Fruit fly (Drosophila melanogaster) whole organism, wandering third instar larva: Measurements from ENCODE around the gene CG32109.

Experiments
- Abd-B ChIP-seq: fragments of >200 bp; optimal IDR thresholded peaks from 2 replicates; lab custom pipeline; 2017; ENCODE audit warnings: missing biosample characterization, missing genetic modification characterization
- CG32264 ChIP-seq: fragments of 200-800 bp; sonication (Bioruptor generic); optimal IDR thresholded peaks from 2 replicates; lab custom pipeline; 2016; ENCODE audit warnings: missing biosample characterization, missing genetic modification characterization
- Dfd ChIP-seq: fragments of >200 bp; optimal IDR thresholded peaks from 2 replicates; lab custom pipeline; 2017; ENCODE audit warnings: missing biosample characterization, missing genetic modification characterization
- Dif ChIP-seq: fragments of 200-275, 200-300 bp; sonication (Bioruptor generic); optimal IDR thresholded peaks from 2 replicates; lab custom pipeline; 2018; ENCODE audit warnings: missing biosample characterization, missing genetic modification characterization; ENCODE audit not compliant: partially characterized antibody
- GATAd ChIP-seq: sonication (Bioruptor generic); optimal IDR thresholded peaks from 2 replicates; lab custom pipeline; 2016; ENCODE audit warnings: missing biosample characterization, missing genetic modification characterization
- HLH106 ChIP-seq: fragments of 200-800 bp; optimal IDR thresholded peaks from 3 replicates; lab custom pipeline; 2019; ENCODE audit warnings: missing biosample characterization, mild to moderate bottlenecking, missing genetic modification characterization, moderate library complexity
- Hr78 ChIP-seq: fragments of >200 bp; optimal IDR thresholded peaks from 2 replicates; lab custom pipeline; 2017; ENCODE audit warnings: missing biosample characterization, missing genetic modification characterization
- Hr83 ChIP-seq: fragments of 200-300 bp; sonication (Bioruptor generic); optimal IDR thresholded peaks from 2 replicates; lab custom pipeline; 2016; ENCODE audit warnings: missing biosample characterization, mild to moderate bottlenecking, missing genetic modification characterization, moderate library complexity; ENCODE audit not compliant: poor library complexity, severe bottlenecking
- Jra ChIP-seq: sonication (Bioruptor generic); optimal IDR thresholded peaks from 2 replicates; lab custom pipeline; 2016; ENCODE audit warnings: missing biosample characterization, missing genetic modification characterization
- N ChIP-seq: fragments of >200 bp; optimal IDR thresholded peaks from 2 replicates; lab custom pipeline; 2018; ENCODE audit warnings: missing biosample characterization, missing external identifiers, missing genetic modification characterization
- OdsH ChIP-seq: fragments of 200-800 bp; sonication (Bioruptor generic); optimal IDR thresholded peaks from 2 replicates; lab custom pipeline; 2016; ENCODE audit warnings: missing biosample characterization, mild to moderate bottlenecking, missing genetic modification characterization
- Rel ChIP-seq, 2 experiments: fragments of 200-800 bp; sonication (Bioruptor generic) in 1 of 2; optimal IDR thresholded peaks; 2 replicates in 1 of 2; 3 replicates in 1 of 2; lab custom pipeline; 2016 to 2019; ENCODE audit warnings: mild to moderate bottlenecking in 2 of 2, missing biosample characterization in 2 of 2, missing genetic modification characterization in 2 of 2, moderate library complexity in 1 of 2
- Sp1 ChIP-seq: fragments of 200-800 bp; sonication (Bioruptor generic); optimal IDR thresholded peaks from 3 replicates; lab custom pipeline; 2019; ENCODE audit warnings: missing biosample characterization, mild to moderate bottlenecking, missing genetic modification characterization, moderate library complexity
- Vsx2 ChIP-seq: fragments of 200-300, 225-300 bp; sonication (Bioruptor generic); optimal IDR thresholded peaks from 2 replicates; lab custom pipeline; 2018; ENCODE audit warnings: missing biosample characterization, missing genetic modification characterization; ENCODE audit not compliant: partially characterized antibody
- br ChIP-seq: fragments of 200-800 bp; sonication (Bioruptor generic); optimal IDR thresholded peaks from 2 replicates; lab custom pipeline; 2016; ENCODE audit warnings: missing biosample characterization, missing genetic modification characterization
- brk ChIP-seq: fragments of 200-800 bp; sonication (Bioruptor generic); optimal IDR thresholded peaks from 2 replicates; lab custom pipeline; 2016; ENCODE audit warnings: missing biosample characterization, mild to moderate bottlenecking, missing genetic modification characterization
- dl ChIP-seq, 2 experiments: fragments of 175-275, 200-275 bp in 1 of 2; fragments of 200-275 bp in 1 of 2; sonication (Bioruptor generic); optimal IDR thresholded peaks; lab custom pipeline; 2018; ENCODE audit warnings: mild to moderate bottlenecking in 2 of 2, missing biosample characterization in 2 of 2, missing genetic modification characterization in 2 of 2, moderate library complexity in 2 of 2; ENCODE audit not compliant: partially characterized antibody in 2 of 2, insufficient read depth in 1 of 2
- dmrt93B ChIP-seq: fragments of 200-800 bp; sonication (Bioruptor generic); optimal IDR thresholded peaks from 2 replicates; lab custom pipeline; 2018; ENCODE audit warnings: missing biosample characterization, mild to moderate bottlenecking, missing genetic modification characterization
- ey ChIP-seq: fragments of 200-800 bp; sonication (Bioruptor generic); optimal IDR thresholded peaks from 2 replicates; lab custom pipeline; 2016; ENCODE audit warnings: missing biosample characterization, missing genetic modification characterization
- foxo ChIP-seq, 2 experiments: fragments of 200-800 bp; sonication (Bioruptor generic); optimal IDR thresholded peaks; 2 replicates in 1 of 2; 3 replicates in 1 of 2; lab custom pipeline; 2016 to 2017; ENCODE audit warnings: missing biosample characterization in 2 of 2, missing genetic modification characterization in 2 of 2
- fru ChIP-seq: fragments of 200-800 bp; sonication (Bioruptor generic); optimal IDR thresholded peaks from 3 replicates; lab custom pipeline; 2016; ENCODE audit warnings: missing biosample characterization, mild to moderate bottlenecking, missing genetic modification characterization
- jim ChIP-seq: fragments of 175-275, 200-325 bp; sonication (Bioruptor generic); optimal IDR thresholded peaks from 2 replicates; lab custom pipeline; 2016; ENCODE audit warnings: missing biosample characterization, mild to moderate bottlenecking, missing genetic modification characterization
- psq ChIP-seq: fragments of 200-800 bp; sonication (Bioruptor generic); optimal IDR thresholded peaks from 3 replicates; lab custom pipeline; 2017; ENCODE audit warnings: missing biosample characterization, mild to moderate bottlenecking, missing genetic modification characterization, moderate library complexity
- rgr ChIP-seq: fragments of 200-800 bp; sonication (Bioruptor generic); optimal IDR thresholded peaks from 3 replicates; lab custom pipeline; 2016; ENCODE audit warnings: missing biosample characterization, mild to moderate bottlenecking, missing genetic modification characterization
- sage ChIP-seq: fragments of 200-800 bp; sonication (Bioruptor generic); optimal IDR thresholded peaks from 2 replicates; lab custom pipeline; 2016; ENCODE audit warnings: missing biosample characterization, mild to moderate bottlenecking, missing genetic modification characterization
- sv ChIP-seq: fragments of 200-800 bp; sonication (Bioruptor generic); optimal IDR thresholded peaks from 3 replicates; lab custom pipeline; 2016; ENCODE audit warnings: missing biosample characterization, missing genetic modification characterization
- tai ChIP-seq: sonication (Bioruptor generic); optimal IDR thresholded peaks from 2 replicates; lab custom pipeline; 2016; ENCODE audit warnings: missing biosample characterization, missing genetic modification characterization
- woc ChIP-seq: sonication (Bioruptor generic); optimal IDR thresholded peaks from 2 replicates; lab custom pipeline; 2016; ENCODE audit warnings: missing biosample characterization, mild to moderate bottlenecking, missing genetic modification characterization

The CG32109 gene

dm6 chr3L:12711418-12711817, 33.7 kb upstream of the CG32109 start:
- TF ChIP-seq Abd-B (GFP tag; lab: Kevin White, UChicago) (no peak), brk (GFP tag; lab: Kevin White, UChicago) (no peak), GATAd (GFP tag; lab: Kevin White, UChicago) (no peak), tai (GFP tag; lab: Kevin White, UChicago) (no peak)

DNA sequence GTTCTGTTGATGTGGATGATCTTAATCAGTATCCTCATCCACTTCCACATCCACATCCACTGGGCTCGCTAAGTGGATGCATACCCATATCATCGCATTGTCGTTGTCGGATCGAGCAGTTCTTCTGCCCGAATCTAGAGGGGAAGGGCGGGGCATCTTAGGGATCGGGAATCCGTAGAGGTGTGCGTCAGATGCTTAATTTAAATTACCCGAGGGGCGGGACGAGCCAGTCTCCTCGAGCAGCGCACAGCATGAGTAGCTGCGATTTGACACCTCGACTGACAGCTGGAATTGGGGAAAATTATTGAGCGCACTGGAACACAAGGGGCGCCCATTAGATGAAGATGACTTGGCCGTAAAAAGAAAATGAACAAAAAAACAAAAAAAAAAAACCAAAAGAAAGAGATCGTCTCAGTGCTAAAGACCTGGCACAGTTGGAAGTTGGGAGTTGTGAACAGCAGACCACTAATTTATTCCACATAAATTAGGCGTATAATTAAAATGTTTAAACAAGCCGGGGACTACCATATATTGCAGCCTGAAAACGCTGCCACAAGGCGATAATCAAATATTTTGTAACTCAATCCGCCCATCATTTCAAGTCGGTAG, 30.5 kb upstream of the CG32109 start:
- TF ChIP-seq Dif (GFP tag; lab: Kevin White, UChicago), result no peak
- no peak for TF ChIP-seq CG32264 (GFP tag; lab: Kevin White, UChicago)
- TF ChIP-seq jim (GFP tag; lab: Kevin White, UChicago), result no peak
- no peak for TF ChIP-seq woc
- TF ChIP-seq Dfd (GFP tag; lab: Kevin White, UChicago), result no peak
- no peak for TF ChIP-seq dl (GFP tag; optimal IDR thresholded peaks at IDR 0.05; lab: Kevin White, UChicago; ENCODE audit: insufficient read depth in 1 of 2, partially characterized antibody in 2 of 2)
- TF ChIP-seq rgr (GFP tag; lab: Kevin White, UChicago), result no peak
- TF ChIP-seq Jra, result no peak
- TF ChIP-seq Abd-B (GFP tag; lab: Kevin White, UChicago), result no peak
- TF ChIP-seq Hr78 (GFP tag; lab: Kevin White, UChicago), result no peak
- TF ChIP-seq fru (GFP tag; lab: Kevin White, UChicago), result no peak
- TF ChIP-seq GATAd (GFP tag; lab: Kevin White, UChicago), result no peak
- no peak for TF ChIP-seq OdsH (GFP tag; lab: Kevin White, UChicago)
- no peak for TF ChIP-seq Vsx2 (GFP tag; lab: Kevin White, UChicago)
- TF ChIP-seq dmrt93B (GFP tag; lab: Kevin White, UChicago), result no peak
- no peak for TF ChIP-seq Hr83
- no peak for TF ChIP-seq tai (GFP tag; lab: Kevin White, UChicago)

- TF ChIP-seq Vsx2 (GFP tag; lab: Kevin White, UChicago) (no peak), CG32264 (GFP tag; lab: Kevin White, UChicago) (no peak), foxo (GFP tag; optimal IDR thresholded peaks at IDR 0.05; lab: Kevin White, UChicago) (no peak), Hr78 (GFP tag; lab: Kevin White, UChicago) (no peak), sage (GFP tag; lab: Kevin White, UChicago) (no peak), GATAd (GFP tag; lab: Kevin White, UChicago) (no peak), jim (GFP tag; lab: Kevin White, UChicago) (no peak), psq (GFP tag; lab: Kevin White, UChicago) (no peak), brk (GFP tag; lab: Kevin White, UChicago) (no peak), fru (GFP tag; lab: Kevin White, UChicago) (no peak), sv (GFP tag; lab: Kevin White, UChicago) (no peak), dl (GFP tag; optimal IDR thresholded peaks at IDR 0.05; lab: Kevin White, UChicago; ENCODE audit: insufficient read depth in 1 of 2, partially characterized antibody in 2 of 2) (no peak), tai (GFP tag; lab: Kevin White, UChicago) (no peak), br (GFP tag; lab: Kevin White, UChicago) (no peak), Sp1 (GFP tag; lab: Kevin White, UChicago) (no peak), Rel (GFP tag; optimal IDR thresholded peaks at IDR 0.05; lab: Kevin White, UChicago) (no peak), Rel (tag; optimal IDR thresholded peaks at IDR 0.05; lab: Kevin White, UChicago) (no peak), OdsH (GFP tag; lab: Kevin White, UChicago) (no peak), Hr83 (no peak), woc (no peak), HLH106 (tag; lab: Kevin White, UChicago) (no peak)
These were observed 28.5 kb upstream of the CG32109 start for dm6 chr3L:12716661-12717060.

DNA sequence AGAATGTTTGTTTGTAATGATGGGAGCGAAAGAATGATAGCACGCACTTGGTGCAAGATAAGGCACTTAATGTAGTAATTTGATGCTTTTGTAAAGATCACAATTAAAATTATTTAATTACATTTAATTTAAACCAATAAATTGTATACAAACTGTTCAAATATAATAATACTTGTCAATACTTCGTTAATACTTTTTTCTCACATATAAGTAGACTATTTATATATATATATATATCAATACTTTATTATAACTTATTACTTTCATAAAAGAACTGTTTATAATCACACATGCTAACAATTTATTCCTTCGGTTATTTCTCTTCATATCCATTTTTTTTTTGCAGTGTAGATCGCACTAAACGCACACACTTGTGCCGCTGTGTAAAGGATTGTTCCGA, 27.5 kb upstream of the CG32109 start:
- TF ChIP-seq Hr78 (GFP tag; lab: Kevin White, UChicago) (no peak), brk (GFP tag; lab: Kevin White, UChicago) (no peak), Sp1 (GFP tag; lab: Kevin White, UChicago) (no peak), CG32264 (GFP tag; lab: Kevin White, UChicago) (no peak), ey (GFP tag; lab: Kevin White, UChicago) (no peak), N (GFP tag; lab: Kevin White, UChicago) (no peak), Abd-B (GFP tag; lab: Kevin White, UChicago) (no peak)
